Fruit fly (Drosophila melanogaster) whole organism, embryonic: ENCODE data around the gene Adgf-B.

ENCODE experiments used
- Atf3 ChIP-seq: fragments of 200-800 bp; sonication (Bioruptor generic); optimal IDR thresholded peaks from 3 replicates; lab custom pipeline; 2016; ENCODE audit warnings: missing biosample characterization, missing genetic modification characterization
- Bgb ChIP-seq: fragments of 200-800 bp; sonication (Bioruptor generic); IDR thresholded peaks from 2 replicates; pipeline ENCODE4 v1.3.6; 2022; ENCODE audit warnings: missing biosample characterization, missing genetic modification characterization; ENCODE audit not compliant: partially characterized antibody
- CG11085 ChIP-seq: fragments of 200-800 bp; sonication (Bioruptor generic); IDR thresholded peaks from 2 replicates; pipeline ENCODE4 v1.3.6; 2022; ENCODE audit warnings: missing biosample characterization, missing genetic modification characterization
- CG12104 ChIP-seq: fragments of 200-800 bp; sonication (Bioruptor generic); optimal IDR thresholded peaks from 3 replicates; lab custom pipeline; 2016; ENCODE audit warnings: missing biosample characterization, missing genetic modification characterization
- CG12155 ChIP-seq: fragments of 200-800 bp; sonication (Bioruptor generic); optimal IDR thresholded peaks from 3 replicates; lab custom pipeline; 2016; ENCODE audit warnings: missing biosample characterization, missing genetic modification characterization
- CG12744 ChIP-seq: fragments of 200-800 bp; sonication (Bioruptor generic); optimal IDR thresholded peaks from 2 replicates; lab custom pipeline; 2016; ENCODE audit warnings: missing biosample characterization, missing genetic modification characterization
- CG14860 ChIP-seq: fragments of 200-800 bp; sonication (Bioruptor generic); IDR thresholded peaks from 3 replicates; pipeline ENCODE4 v1.3.6; 2022; ENCODE audit warnings: missing biosample characterization, missing genetic modification characterization; ENCODE audit not compliant: partially characterized antibody
- CG15269 ChIP-seq: fragments of 200-800 bp; sonication (Bioruptor generic); optimal IDR thresholded peaks from 2 replicates; lab custom pipeline; 2018; ENCODE audit warnings: missing biosample characterization, mild to moderate bottlenecking, missing genetic modification characterization, moderate library complexity
- CG15479 ChIP-seq: fragments of 200-800 bp; sonication (Bioruptor generic); optimal IDR thresholded peaks from 3 replicates; lab custom pipeline; 2019; ENCODE audit warnings: missing biosample characterization, mild to moderate bottlenecking, missing genetic modification characterization, moderate library complexity
- CG15514 ChIP-seq: fragments of 200-800 bp; sonication (Bioruptor generic); optimal IDR thresholded peaks from 3 replicates; lab custom pipeline; 2017; ENCODE audit warnings: missing biosample characterization, missing genetic modification characterization, mild to moderate bottlenecking, moderate library complexity, missing genetic modification reagents
- CG1647 ChIP-seq: fragments of 200-800 bp; sonication (Bioruptor generic); optimal IDR thresholded peaks from 3 replicates; lab custom pipeline; 2016; ENCODE audit warnings: missing biosample characterization, missing genetic modification characterization
- CG1832 ChIP-seq: fragments of 200-800 bp; sonication (Bioruptor generic); optimal IDR thresholded peaks from 2 replicates; lab custom pipeline; 2017; ENCODE audit warnings: missing biosample characterization, mild to moderate bottlenecking, missing genetic modification characterization, inconsistent platforms
- CG2129 ChIP-seq: fragments of 200-800 bp; sonication (Bioruptor generic); IDR thresholded peaks from 2 replicates; pipeline ENCODE4 v1.3.6; 2022; ENCODE audit warnings: missing biosample characterization, missing genetic modification characterization; ENCODE audit not compliant: partially characterized antibody
- CG3726 ChIP-seq: fragments of 200-800 bp; sonication (Bioruptor generic); IDR thresholded peaks from 3 replicates; pipeline ENCODE4, ENCODE4 v1.3.6; 2022; ENCODE audit warnings: missing biosample characterization, missing genetic modification characterization
- CG6765 ChIP-seq: fragments of 200-800 bp; sonication (Bioruptor generic); optimal IDR thresholded peaks from 3 replicates; lab custom pipeline; 2017; ENCODE audit warnings: missing biosample characterization, mild to moderate bottlenecking, missing genetic modification characterization
- CG7357 ChIP-seq: fragments of 200-800 bp; sonication (Bioruptor generic); IDR thresholded peaks from 3 replicates; pipeline ENCODE4 v1.3.6; 2022; ENCODE audit warnings: missing biosample characterization, missing genetic modification characterization
- CG7372 ChIP-seq: fragments of 200-800 bp; sonication (Bioruptor generic); IDR thresholded peaks from 2 replicates; pipeline ENCODE4 v1.3.6; 2022; ENCODE audit warnings: missing biosample characterization, missing genetic modification characterization
- CG8290 ChIP-seq, 3 experiments: fragments of 200-800 bp; sonication (Bioruptor generic); optimal IDR thresholded peaks; 2 replicates each; lab custom pipeline; 2016 to 2019; ENCODE audit warnings: missing biosample characterization in 3 of 3, missing genetic modification characterization in 3 of 3, mild to moderate bottlenecking in 2 of 3, moderate library complexity in 1 of 3
- CHES-1-like ChIP-seq: fragments of 200-800 bp; sonication (Bioruptor generic); optimal IDR thresholded peaks from 2 replicates; lab custom pipeline; 2016; ENCODE audit warnings: missing biosample characterization, missing genetic modification characterization
- D ChIP-seq, 2 experiments: fragments of 200-800 bp in 1 of 2; fragments of >200 bp in 1 of 2; sonication (Bioruptor generic) in 1 of 2; optimal IDR thresholded peaks; 2 replicates in 1 of 2; 3 replicates in 1 of 2; lab custom pipeline; 2017; ENCODE audit warnings: mild to moderate bottlenecking in 1 of 2, missing biosample characterization in 1 of 2, missing genetic modification characterization in 1 of 2, missing genetic modification reagents in 1 of 2
- Doc2 ChIP-seq: fragments of 200-800 bp; sonication (Bioruptor generic); IDR thresholded peaks from 2 replicates; pipeline ENCODE4 v1.3.6; 2022; ENCODE audit warnings: missing biosample characterization, missing genetic modification characterization
- Doc3 ChIP-seq: fragments of 200-800 bp; sonication (Bioruptor generic); IDR thresholded peaks from 3 replicates; pipeline ENCODE4 v1.3.6; 2022; ENCODE audit warnings: missing biosample characterization, missing genetic modification characterization; ENCODE audit not compliant: partially characterized antibody
- Dref ChIP-seq: fragments of 200-800 bp; sonication (Bioruptor generic); IDR thresholded peaks from 2 replicates; pipeline ENCODE4 v1.3.6; 2022; ENCODE audit warnings: missing biosample characterization, missing genetic modification characterization
- Elba2 ChIP-seq: fragments of 200-800 bp; sonication (Bioruptor generic); optimal IDR thresholded peaks from 3 replicates; lab custom pipeline; 2016; ENCODE audit warnings: missing biosample characterization, missing genetic modification characterization
- HLH4C ChIP-seq: fragments of 200-800 bp; sonication (Bioruptor generic); IDR thresholded peaks from 3 replicates; pipeline ENCODE4 v1.3.6; 2022; ENCODE audit warnings: missing biosample characterization, missing genetic modification characterization; ENCODE audit not compliant: partially characterized antibody
- Hr3 ChIP-seq: fragments of 200-800 bp; sonication (Bioruptor generic); optimal IDR thresholded peaks from 3 replicates; lab custom pipeline; 2016; ENCODE audit warnings: missing biosample characterization, missing genetic modification characterization
- Lim3 ChIP-seq: fragments of 200-800 bp; sonication (Bioruptor generic); IDR thresholded peaks from 2 replicates; pipeline ENCODE4 v1.3.6; 2022; ENCODE audit warnings: missing biosample characterization, missing genetic modification characterization
- Lpt ChIP-seq: fragments of >200 bp; optimal IDR thresholded peaks from 2 replicates; lab custom pipeline; 2018; ENCODE audit warnings: missing biosample characterization, missing genetic modification characterization
- Oaz ChIP-seq: fragments of 200-800 bp; sonication (Bioruptor generic); IDR thresholded peaks from 2 replicates; pipeline ENCODE4 v1.3.6; 2022; ENCODE audit warnings: missing biosample characterization, missing genetic modification characterization
- Optix ChIP-seq: fragments of 200-800 bp; sonication (Bioruptor generic); IDR thresholded peaks from 3 replicates; pipeline ENCODE4 v1.3.6; 2022; ENCODE audit warnings: missing biosample characterization, missing genetic modification characterization
- PHDP ChIP-seq: fragments of 200-800 bp; sonication (Bioruptor generic); optimal IDR thresholded peaks from 3 replicates; lab custom pipeline; 2018; ENCODE audit warnings: missing biosample characterization, mild to moderate bottlenecking, missing genetic modification characterization, moderate library complexity
- Spps ChIP-seq: fragments of 200-800 bp; sonication (Bioruptor generic); optimal IDR thresholded peaks from 2 replicates; lab custom pipeline; 2018; ENCODE audit warnings: missing biosample characterization, mild to moderate bottlenecking, missing genetic modification characterization
- Ssrp ChIP-seq: fragments of 200-800 bp; sonication (Bioruptor generic); optimal IDR thresholded peaks from 2 replicates; lab custom pipeline; 2018; ENCODE audit warnings: missing biosample characterization, mild to moderate bottlenecking, missing genetic modification characterization, moderate library complexity
- Taf1 ChIP-seq: fragments of 200-800 bp; sonication (Bioruptor generic); IDR thresholded peaks from 2 replicates; pipeline ENCODE4 v1.3.6; 2022; ENCODE audit warnings: missing biosample characterization, missing genetic modification characterization
- YL-1 ChIP-seq: fragments of 200-800 bp; sonication (Bioruptor generic); optimal IDR thresholded peaks from 3 replicates; lab custom pipeline; 2017; ENCODE audit warnings: missing biosample characterization, mild to moderate bottlenecking, missing genetic modification characterization
- bab2 ChIP-seq: fragments of 200-800 bp; sonication (Bioruptor generic); optimal IDR thresholded peaks from 2 replicates; lab custom pipeline; 2016; ENCODE audit warnings: missing biosample characterization, missing genetic modification characterization
- bcd ChIP-seq: fragments of 200-800 bp; sonication (Bioruptor generic); optimal IDR thresholded peaks from 2 replicates; lab custom pipeline; 2017; ENCODE audit warnings: missing biosample characterization, mild to moderate bottlenecking, missing genetic modification characterization
- chm ChIP-seq: fragments of 200-800 bp; sonication (Bioruptor generic); IDR thresholded peaks from 2 replicates; pipeline ENCODE4 v1.3.6; 2022; ENCODE audit warnings: missing biosample characterization, missing genetic modification characterization
- croc ChIP-seq: fragments of 200-800 bp; sonication (Bioruptor generic); conservative IDR thresholded peaks from 3 replicates; pipeline ENCODE4 v1.3.6; 2022; ENCODE audit warnings: missing biosample characterization, missing genetic modification characterization
- dmrt99B ChIP-seq: fragments of 200-800 bp; sonication (Bioruptor generic); optimal IDR thresholded peaks from 2 replicates; lab custom pipeline; 2018; ENCODE audit warnings: missing biosample characterization, mild to moderate bottlenecking, missing genetic modification characterization, moderate library complexity
- en ChIP-seq: fragments of 200-800 bp; sonication (Bioruptor generic); optimal IDR thresholded peaks from 2 replicates; lab custom pipeline; 2016; ENCODE audit warnings: missing biosample characterization, missing genetic modification characterization
- gfzf ChIP-seq: fragments of 200-800 bp; sonication (Bioruptor generic); optimal IDR thresholded peaks from 2 replicates; lab custom pipeline; 2016; ENCODE audit warnings: missing biosample characterization, mild to moderate bottlenecking, missing genetic modification characterization, moderate library complexity
- hb ChIP-seq: fragments of 200-800 bp; sonication (Bioruptor generic); IDR thresholded peaks from 3 replicates; pipeline ENCODE4 v1.3.6; 2022; ENCODE audit warnings: missing biosample characterization, missing genetic modification characterization; ENCODE audit not compliant: partially characterized antibody
- mld ChIP-seq: fragments of 200-800 bp; sonication (Bioruptor generic); IDR thresholded peaks from 3 replicates; pipeline ENCODE4 v1.3.6; 2022; ENCODE audit warnings: missing biosample characterization, missing genetic modification characterization; ENCODE audit not compliant: partially characterized antibody
- nerfin-1 ChIP-seq: fragments of 200-800 bp; sonication (Bioruptor generic); optimal IDR thresholded peaks from 3 replicates; lab custom pipeline; 2019; ENCODE audit warnings: missing biosample characterization, mild to moderate bottlenecking, missing genetic modification characterization, moderate library complexity
- ro ChIP-seq: fragments of 200-800 bp; sonication (Bioruptor generic); IDR thresholded peaks from 2 replicates; pipeline ENCODE4 v1.3.6; 2022; ENCODE audit warnings: missing biosample characterization, missing genetic modification characterization
- sd ChIP-seq: fragments of 200-800 bp; sonication (Bioruptor generic); optimal IDR thresholded peaks from 3 replicates; lab custom pipeline; 2018; ENCODE audit warnings: missing biosample characterization, mild to moderate bottlenecking, missing genetic modification characterization, moderate library complexity

Gene Adgf-B

dm6 chr3L:17757156-17758083 lies 7.0 kb upstream of the Adgf-B start (continued):
- TF ChIP-seq nerfin-1 (tag; lab: Kevin White, UChicago) (peak; percentile 85), hb (GFP tag; lab: Robert Waterston, UW) (no peak), CG11085 (GFP tag; lab: Robert Waterston, UW) (no peak), bcd (GFP tag; lab: Kevin White, UChicago) (peak; percentile 71), sd (no peak), CG1832 (GFP tag; lab: Kevin White, UChicago) (no peak), Bgb (no peak), Lpt (GFP tag; lab: Kevin White, UChicago) (no peak), chm (GFP tag; lab: Robert Waterston, UW) (peak; percentile 31; the same call in 1 of the 2 replicates), D (optimal IDR thresholded peaks at IDR 0.05; lab: Kevin White, UChicago) (no peak), D (GFP tag; optimal IDR thresholded peaks at IDR 0.05; lab: Kevin White, UChicago) (peak; percentile 94), en (peak; percentile 6), CG12155 (GFP tag; lab: Kevin White, UChicago) (peak; percentile 31), CG15514 (GFP tag; lab: Kevin White, UChicago) (peak; percentile 7), CG6765 (GFP tag; lab: Kevin White, UChicago) (no peak), Dref (GFP tag; lab: Robert Waterston, UW) (no peak), ro (GFP tag; lab: Robert Waterston, UW) (peak; percentile 68; the same call in 1 of the 2 replicates), CG8290 (GFP tag; optimal IDR thresholded peaks at IDR 0.05; lab: Kevin White, UChicago) (peak; percentile 61), CG8290 (tag; optimal IDR thresholded peaks at IDR 0.05; lab: Kevin White, UChicago) (peak in 1 of 2 experiments; percentile 55), CG1647 (GFP tag; lab: Kevin White, UChicago) (peak; percentile 24), gfzf (GFP tag; lab: Kevin White, UChicago) (no peak), CG12104 (peak; percentile 62), Hr3 (GFP tag; lab: Kevin White, UChicago) (peak; percentile 74), HLH4C (GFP tag; lab: Robert Waterston, UW) (no peak; the same call in 2 of the 3 replicates), Elba2 (GFP tag; lab: Kevin White, UChicago) (no peak), Optix (GFP tag; lab: Robert Waterston, UW) (no peak), PHDP (tag; lab: Kevin White, UChicago) (peak; percentile 61), Doc3 (no peak), mld (GFP tag; lab: Robert Waterston, UW) (no peak), CG3726 (GFP tag; lab: Robert Waterston, UW) (no peak; the same call in 2 of the 3 replicates), Oaz (no peak; the same call in 1 of the 2 replicates), CG15479 (GFP tag; lab: Kevin White, UChicago) (peak; percentile 63), CHES-1-like (GFP tag; lab: Kevin White, UChicago) (peak; percentile 6), dmrt99B (tag; lab: Kevin White, UChicago) (peak; percentile 87), Doc2 (GFP tag; lab: Robert Waterston, UW) (no peak), croc (GFP tag; lab: Robert Waterston, UW) (peak; percentile 83), Atf3 (peak; percentile 44), CG7357 (GFP tag; lab: Robert Waterston, UW) (peak; percentile 59; the same call in 1 of the 3 replicates), CG2129 (GFP tag; lab: Robert Waterston, UW) (no peak), bab2 (GFP tag; lab: Kevin White, UChicago) (peak; percentile 46), Spps (peak; percentile 88), Ssrp (tag; lab: Kevin White, UChicago) (peak; percentile 85), CG7372 (GFP tag; lab: Robert Waterston, UW) (0 out of 2 replicates have a peak, but pooled peaks have one; percentile 19), Lim3 (GFP tag; lab: Robert Waterston, UW) (no peak), Taf1 (GFP tag; lab: Robert Waterston, UW) (no peak), CG15269 (tag; lab: Kevin White, UChicago) (peak; percentile 42), CG14860 (no peak), CG12744 (GFP tag; lab: Kevin White, UChicago) (no peak), YL-1 (GFP tag; lab: Kevin White, UChicago) (peak; percentile 46)
